Worm (Caenorhabditis elegans) whole organism, L3 larva: ENCODE measurements around the gene fshr-1.
A peak's percentile ranks its signal among the peaks of the same experiment; 100 is the strongest.

Experiments used
- ZK546.5 ChIP-seq: sonication (generic microtip); optimal IDR thresholded peaks from 2 replicates; lab custom pipeline; 2017; ENCODE audit warnings: missing biosample characterization, missing genetic modification characterization
- aly-2 ChIP-seq: fragments of 150-350 bp; optimal IDR thresholded peaks from 2 replicates; lab custom pipeline; 2014; ENCODE audit warnings: missing biosample characterization, missing genetic modification characterization
- ama-1 ChIP-seq: fragments of 150-350 bp; optimal IDR thresholded peaks from 2 replicates; lab custom pipeline; 2018
- ceh-16 ChIP-seq: sonication (generic microtip); optimal IDR thresholded peaks from 2 replicates; lab custom pipeline; 2017; ENCODE audit warnings: missing biosample characterization, missing genetic modification characterization
- ceh-28 ChIP-seq: fragments of 150-350 bp; optimal IDR thresholded peaks from 2 replicates; lab custom pipeline; 2014; ENCODE audit warnings: missing biosample characterization, missing genetic modification reagents, missing genetic modification characterization
- ceh-82 ChIP-seq: fragments of 150-350 bp; optimal IDR thresholded peaks from 2 replicates; lab custom pipeline; 2014; ENCODE audit warnings: missing biosample characterization, missing genetic modification characterization
- ceh-9 ChIP-seq: sonication (generic microtip); optimal IDR thresholded peaks from 2 replicates; lab custom pipeline; 2018; ENCODE audit warnings: missing biosample characterization, missing genetic modification characterization
- elt-2 ChIP-seq: sonication (generic microtip); optimal IDR thresholded peaks from 2 replicates; lab custom pipeline; 2016; ENCODE audit warnings: missing genetic modification reagents, mild to moderate bottlenecking, missing genetic modification characterization, missing compliant biosample characterization
- elt-3 ChIP-seq, 3 experiments: fragments of 150-350 bp in 1 of 3; sonication (generic microtip) in 2 of 3; optimal IDR thresholded peaks; 2 replicates in 2 of 3; 4 replicates in 1 of 3; lab custom pipeline; 2014 to 2017; ENCODE audit warnings: missing biosample characterization in 3 of 3, missing genetic modification characterization in 3 of 3
- hmg-11 ChIP-seq: sonication (generic microtip); optimal IDR thresholded peaks from 2 replicates; lab custom pipeline; 2016; ENCODE audit warnings: missing genetic modification characterization, missing compliant biosample characterization
- jun-1 ChIP-seq: fragments of 150-350 bp; optimal IDR thresholded peaks from 2 replicates; lab custom pipeline; 2014; ENCODE audit warnings: missing biosample characterization, missing genetic modification reagents, missing genetic modification characterization
- lin-39 ChIP-seq: fragments of 150-350 bp; optimal IDR thresholded peaks from 2 replicates; lab custom pipeline; 2018; ENCODE audit warnings: missing biosample characterization, missing genetic modification reagents, missing genetic modification characterization
- lsy-12 ChIP-seq: sonication (generic microtip); optimal IDR thresholded peaks from 2 replicates; lab custom pipeline; 2016; ENCODE audit warnings: mild to moderate bottlenecking, missing genetic modification characterization, missing compliant biosample characterization
- mdl-1 ChIP-seq: fragments of 150-350 bp; optimal IDR thresholded peaks from 2 replicates; lab custom pipeline; 2014; ENCODE audit warnings: missing biosample characterization, missing genetic modification characterization
- nfya-1 ChIP-seq: sonication (generic microtip); optimal IDR thresholded peaks from 2 replicates; lab custom pipeline; 2017; ENCODE audit warnings: missing genetic modification characterization, mild to moderate bottlenecking, missing compliant biosample characterization, antibody characterized with exemption, moderate library complexity; ENCODE audit not compliant: insufficient read depth
- nhr-11 ChIP-seq: fragments of 150-350 bp; optimal IDR thresholded peaks from 2 replicates; lab custom pipeline; 2014; ENCODE audit warnings: missing biosample characterization, missing genetic modification characterization
- nhr-12 ChIP-seq: fragments of 150-350 bp; optimal IDR thresholded peaks from 2 replicates; lab custom pipeline; 2014; ENCODE audit warnings: missing biosample characterization, missing genetic modification characterization
- nhr-23 ChIP-seq: fragments of 150-350 bp; optimal IDR thresholded peaks from 2 replicates; lab custom pipeline; 2014; ENCODE audit warnings: missing biosample characterization, missing genetic modification reagents, missing genetic modification characterization
- nhr-237 ChIP-seq: fragments of 150-350 bp; optimal IDR thresholded peaks from 2 replicates; lab custom pipeline; 2014; ENCODE audit warnings: missing biosample characterization, missing genetic modification characterization
- nhr-28 ChIP-seq: fragments of 150-350 bp; optimal IDR thresholded peaks from 2 replicates; lab custom pipeline; 2014; ENCODE audit warnings: missing biosample characterization, missing genetic modification characterization
- pha-4 ChIP-seq: fragments of 150-350 bp; optimal IDR thresholded peaks from 2 replicates; lab custom pipeline; 2014; ENCODE audit warnings: missing biosample characterization, missing genetic modification reagents, missing genetic modification characterization
- pqm-1 ChIP-seq: fragments of 150-350 bp; optimal IDR thresholded peaks from 2 replicates; lab custom pipeline; 2017; ENCODE audit warnings: missing biosample characterization, missing genetic modification characterization, inconsistent platforms
- sea-2 ChIP-seq: fragments of 150-350 bp; sonication (generic microtip); optimal IDR thresholded peaks from 4 replicates; lab custom pipeline; 2014; ENCODE audit warnings: missing biosample characterization, missing genetic modification reagents, missing genetic modification characterization
- skn-1 ChIP-seq: fragments of 150-350 bp; optimal IDR thresholded peaks from 2 replicates; lab custom pipeline; 2014; ENCODE audit warnings: missing biosample characterization, missing genetic modification characterization
- tbx-2 ChIP-seq: sonication (generic microtip); optimal IDR thresholded peaks from 2 replicates; lab custom pipeline; 2016; ENCODE audit warnings: mild to moderate bottlenecking, missing genetic modification characterization, missing compliant biosample characterization
- zag-1 ChIP-seq: fragments of 150-350 bp; optimal IDR thresholded peaks from 2 replicates; lab custom pipeline; 2014; ENCODE audit warnings: missing biosample characterization, missing genetic modification characterization
- ztf-11 ChIP-seq: fragments of 150-350 bp; optimal IDR thresholded peaks from 2 replicates; lab custom pipeline; 2014; ENCODE audit warnings: missing biosample characterization, missing genetic modification characterization
- ztf-4 ChIP-seq: fragments of 150-350 bp; optimal IDR thresholded peaks from 2 replicates; lab custom pipeline; 2014; ENCODE audit warnings: missing biosample characterization, missing genetic modification characterization

The fshr-1 gene

ce11 chrV:9855920-9856852 is 33.5 kb upstream of the fshr-1 start:
- TF ChIP-seq nhr-23 (tag; lab: Kevin White, UChicago), result peak; percentile 8
- no peak for TF ChIP-seq lsy-12 (tag; lab: Kevin White, UChicago)
- TF ChIP-seq nhr-28 (tag; lab: Kevin White, UChicago), result no peak
- TF ChIP-seq ztf-11 (tag; lab: Kevin White, UChicago), result no peak
- peak; percentile 69 for TF ChIP-seq hmg-11 (tag; lab: Kevin White, UChicago)
- no peak for TF ChIP-seq nhr-237 (tag; lab: Kevin White, UChicago)
- peak; percentile 18 for TF ChIP-seq pqm-1
- TF ChIP-seq ztf-4 (tag; lab: Kevin White, UChicago), result no peak
- TF ChIP-seq zag-1 (tag; lab: Kevin White, UChicago), result no peak
- TF ChIP-seq nfya-1 (tag; lab: Kevin White, UChicago), result peak; percentile 54
- TF ChIP-seq pha-4 (tag; lab: Kevin White, UChicago), result peak; percentile 29
- TF ChIP-seq ZK546.5 (tag; lab: Kevin White, UChicago), result no peak

- TF ChIP-seq ceh-16 (tag; lab: Kevin White, UChicago) (no peak), elt-2 (tag; lab: Kevin White, UChicago) (peak; percentile 60)
Measured at ce11 chrV:9856978-9857377, 32.7 kb upstream of the fshr-1 start.

- no peak for TF ChIP-seq ceh-28 (tag; lab: Kevin White, UChicago)
- TF ChIP-seq elt-3 (tag; optimal IDR thresholded peaks at IDR 0.05; lab: Kevin White, UChicago), result no peak
- no peak for TF ChIP-seq skn-1 (tag; lab: Kevin White, UChicago)
Measured at ce11 chrV:9859863-9860262, 29.8 kb upstream of the fshr-1 start, which contains the start of gene lsy-12. TSS of gene lsy-12 (minus strand) at chrV:9859963.

ce11 chrV:9860337-9860736 is 29.3 kb upstream of the fshr-1 start:
- TF ChIP-seq ceh-82 (tag; lab: Kevin White, UChicago), result no peak
- peak; percentile 99 for TF ChIP-seq nfya-1 (tag; lab: Kevin White, UChicago)
- no peak for TF ChIP-seq nhr-11 (tag; lab: Kevin White, UChicago)
- TF ChIP-seq lsy-12 (tag; lab: Kevin White, UChicago), result peak; percentile 80
- TF ChIP-seq sea-2, result no peak

- no peak for TF ChIP-seq hmg-11 (tag; lab: Kevin White, UChicago)
- no peak for TF ChIP-seq nhr-12 (tag; lab: Kevin White, UChicago)
- no peak for TF ChIP-seq ceh-9 (tag; lab: Kevin White, UChicago)
- no peak for TF ChIP-seq mdl-1 (tag; lab: Kevin White, UChicago)
- no peak for TF ChIP-seq zag-1 (tag; lab: Kevin White, UChicago)
- no peak for TF ChIP-seq ama-1 (lab: Kevin White, UChicago)
- TF ChIP-seq lin-39 (tag; lab: Kevin White, UChicago), result no peak
- no peak for TF ChIP-seq tbx-2 (tag; lab: Kevin White, UChicago)
- no peak for TF ChIP-seq lsy-12 (tag; lab: Kevin White, UChicago)
- no peak for TF ChIP-seq nfya-1 (tag; lab: Kevin White, UChicago)
Measured at ce11 chrV:9868311-9868710, 21.3 kb upstream of the fshr-1 start, which contains the start of gene srab-17. TSS of gene srab-17 (minus strand) at chrV:9868411.

ce11 chrV:9871339-9871738 is 18.3 kb upstream of the fshr-1 start, which contains the start of gene srab-18:
TSS of gene srab-18 (minus strand) at chrV:9871439.
- TF ChIP-seq aly-2 (tag; lab: Kevin White, UChicago) (no peak), jun-1 (tag; lab: Kevin White, UChicago) (no peak), ZK546.5 (tag; lab: Kevin White, UChicago) (no peak), ceh-28 (tag; lab: Kevin White, UChicago) (no peak)
